Worm (Caenorhabditis elegans): ENCODE measurements around the gene gspd-1.

Gene gspd-1

ce11 chrIV:11311484-11311883 is 5.7 kb upstream of the gspd-1 start:
- peak; percentile 38 for TF ChIP-seq lin-32 (GFP tag; optimal IDR thresholded peaks at IDR 0.05)
- no peak for TF ChIP-seq ceh-39 (tag; optimal IDR thresholded peaks at IDR 0.05)
- TF ChIP-seq mep-1 (tag; optimal IDR thresholded peaks at IDR 0.05) = no peak
- TF ChIP-seq sptf-1 (tag; optimal IDR thresholded peaks at IDR 0.05) = peak; percentile 21

DNA sequence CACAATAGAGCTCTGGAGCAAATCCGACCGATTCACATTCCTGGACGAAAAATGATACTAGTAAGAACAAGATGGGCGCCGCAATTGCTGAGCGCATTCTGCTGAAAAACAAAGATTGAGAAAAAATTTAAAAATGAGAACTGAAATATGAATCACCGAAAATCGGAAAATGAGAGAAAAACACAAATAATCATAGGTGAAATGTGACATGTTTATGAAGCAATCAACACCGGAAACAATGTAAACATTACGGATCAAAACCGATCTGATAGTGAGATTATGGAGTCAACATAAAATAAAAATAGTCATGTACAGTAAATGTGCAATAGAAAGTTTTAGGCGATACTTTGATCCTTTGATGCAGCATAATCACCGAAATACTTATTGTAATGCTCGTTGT is 3.3 kb upstream of the gspd-1 start, which contains the start of gene dnj-2:
Gene dnj-2, minus strand, starts transcription at position 101 of the 400 bp plus-strand sequence.
- no peak for TF ChIP-seq ztf-11 (tag; optimal IDR thresholded peaks at IDR 0.05)
- no peak for TF ChIP-seq elt-1 (tag; optimal IDR thresholded peaks at IDR 0.05; ENCODE audit: borderline replicate concordance, insufficient read depth)
- no peak for TF ChIP-seq ceh-83 (GFP tag; optimal IDR thresholded peaks at IDR 0.05)
- TF ChIP-seq ham-2 (GFP tag; optimal IDR thresholded peaks at IDR 0.05) = no peak
- TF ChIP-seq blmp-1 (tag; optimal IDR thresholded peaks at IDR 0.05) = no peak
- no peak for TF ChIP-seq sem-2 (GFP tag; optimal IDR thresholded peaks at IDR 0.05)
- no peak for TF ChIP-seq ceh-43 (GFP tag; optimal IDR thresholded peaks at IDR 0.05)

DNA sequence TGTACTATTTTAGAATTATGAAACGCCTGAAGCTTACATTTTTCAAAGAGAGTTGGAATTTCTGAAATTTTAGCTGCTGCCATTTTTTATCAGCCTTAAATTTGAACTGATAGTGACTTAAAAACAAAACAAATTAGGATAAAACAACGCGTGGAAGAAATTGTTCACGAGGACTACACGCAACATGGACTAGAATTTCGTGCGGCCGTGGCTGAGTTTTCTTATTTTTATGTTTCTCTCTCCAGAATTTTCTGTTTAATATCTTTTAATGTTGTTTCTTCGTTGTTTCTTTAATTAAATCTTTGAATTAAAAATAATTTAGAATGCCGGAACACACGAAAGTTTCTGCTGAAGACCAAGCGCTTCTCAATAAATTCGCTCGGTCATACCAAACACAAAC is 2.3 kb upstream of the gspd-1 start, which contains the start of the genes B0035.3, B0035.22 and pfd-4:
Gene B0035.3, minus strand, starts transcription at position 114 of the 400 bp plus-strand sequence.
Gene B0035.22, plus strand, starts transcription at position 269 of the 400 bp plus-strand sequence.
Gene pfd-4, plus strand, starts transcription at position 323 of the 400 bp plus-strand sequence.
- TF ChIP-seq mab-5 (tag; optimal IDR thresholded peaks at IDR 0.05) (no peak), ces-1 (GFP tag; optimal IDR thresholded peaks at IDR 0.05) (peak; percentile 39)

DNA sequence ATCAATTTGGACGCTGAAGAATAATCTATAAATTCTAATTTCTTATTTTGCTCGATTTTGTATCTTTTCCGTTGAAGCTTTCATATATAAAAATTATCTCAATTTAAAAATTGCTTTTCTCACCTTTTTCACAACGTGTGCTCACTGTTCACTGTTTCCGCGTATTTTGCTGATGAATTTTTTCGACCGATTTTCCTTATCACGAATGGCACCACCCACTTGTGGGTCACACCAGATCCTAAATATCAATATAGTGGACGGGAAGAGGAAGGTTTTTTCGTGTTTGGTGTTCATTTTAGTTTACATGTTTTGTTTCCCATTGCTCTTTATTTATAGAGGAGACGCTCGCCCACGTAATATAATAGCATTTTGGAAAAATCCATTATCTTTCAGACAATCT is 1.5 kb upstream of the gspd-1 start:
- no peak for TF ChIP-seq hlh-1 (tag; optimal IDR thresholded peaks at IDR 0.05)
- no peak for TF ChIP-seq lsy-2 (tag; optimal IDR thresholded peaks at IDR 0.05)

- no peak for TF ChIP-seq elt-1 (tag; optimal IDR thresholded peaks at IDR 0.05; ENCODE audit: borderline replicate concordance, insufficient read depth)
- TF ChIP-seq flh-1 (GFP tag; optimal IDR thresholded peaks at IDR 0.05) = no peak
- no peak for TF ChIP-seq elt-3 (tag; optimal IDR thresholded peaks at IDR 0.05)
- TF ChIP-seq nhr-237 (tag; optimal IDR thresholded peaks at IDR 0.05) = no peak
- no peak for TF ChIP-seq ztf-11 (tag; optimal IDR thresholded peaks at IDR 0.05)
- TF ChIP-seq pha-4 (tag; optimal IDR thresholded peaks at IDR 0.05) = no peak
- TF ChIP-seq bed-3 (GFP tag; optimal IDR thresholded peaks at IDR 0.05) = no peak
- no peak for TF ChIP-seq hlh-1 (tag; optimal IDR thresholded peaks at IDR 0.05)
- no peak for TF ChIP-seq nhr-28 (tag; optimal IDR thresholded peaks at IDR 0.05)
- no peak for TF ChIP-seq ham-2 (GFP tag; optimal IDR thresholded peaks at IDR 0.05)
- no peak for TF ChIP-seq sptf-1 (tag; optimal IDR thresholded peaks at IDR 0.05)
- no peak for TF ChIP-seq nhr-2 (tag; optimal IDR thresholded peaks at IDR 0.05)
- TF ChIP-seq lin-32 (GFP tag; optimal IDR thresholded peaks at IDR 0.05) = no peak
- no peak for TF ChIP-seq ceh-43 (GFP tag; optimal IDR thresholded peaks at IDR 0.05)
- TF ChIP-seq ceh-39 (tag; optimal IDR thresholded peaks at IDR 0.05) = no peak
- no peak for TF ChIP-seq lin-13 (tag; optimal IDR thresholded peaks at IDR 0.05)
Observed at ce11 chrIV:11316106-11316505, 1.1 kb upstream of the gspd-1 start.

DNA sequence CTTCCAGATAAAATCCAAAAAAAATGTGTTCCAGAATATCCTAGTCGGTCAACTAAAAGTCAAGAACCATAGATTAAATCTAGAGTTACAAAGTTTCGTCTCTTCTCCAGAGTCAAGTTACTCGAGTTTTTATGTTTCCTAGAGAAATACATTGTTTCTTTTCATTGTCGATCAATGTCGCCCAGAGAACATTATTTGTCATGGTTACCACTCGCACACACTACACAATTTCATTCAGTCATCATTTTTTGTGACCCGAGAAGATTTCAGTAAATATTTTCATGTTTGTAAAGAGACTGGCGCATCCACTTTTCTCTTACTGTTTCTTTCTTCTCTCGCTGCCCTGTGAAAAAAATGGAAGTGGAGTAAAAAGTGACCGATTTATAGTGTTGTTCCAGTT is 579 bp upstream of the gspd-1 start:
- TF ChIP-seq lsy-2 (tag; optimal IDR thresholded peaks at IDR 0.05) (no peak), ceh-83 (GFP tag; optimal IDR thresholded peaks at IDR 0.05) (no peak), sptf-1 (tag; optimal IDR thresholded peaks at IDR 0.05) (no peak), ztf-11 (tag; optimal IDR thresholded peaks at IDR 0.05) (no peak), flh-1 (GFP tag; optimal IDR thresholded peaks at IDR 0.05) (no peak), unc-120 (tag; optimal IDR thresholded peaks at IDR 0.05; ENCODE audit: poor library complexity, severe bottlenecking) (no peak)

ce11 chrIV:11319884-11320362 is 2.7 kb downstream of the gspd-1 start, which contains the start of gene B0035.18:
TSS of gene B0035.18 (plus strand) at chrIV:11320312.
- no peak for TF ChIP-seq nhr-12 (tag; optimal IDR thresholded peaks at IDR 0.05)
- no peak for TF ChIP-seq zip-8 (tag; optimal IDR thresholded peaks at IDR 0.05)
- TF ChIP-seq ceh-43 (GFP tag; optimal IDR thresholded peaks at IDR 0.05) = no peak
- no peak for TF ChIP-seq nhr-76 (tag; optimal IDR thresholded peaks at IDR 0.05)
- no peak for TF ChIP-seq unc-39 (tag; optimal IDR thresholded peaks at IDR 0.05)
- TF ChIP-seq unc-120 (tag; optimal IDR thresholded peaks at IDR 0.05; ENCODE audit: poor library complexity, severe bottlenecking) = no peak
- no peak for TF ChIP-seq nhr-2 (tag; optimal IDR thresholded peaks at IDR 0.05)
- TF ChIP-seq mep-1 (tag; optimal IDR thresholded peaks at IDR 0.05) = no peak
- TF ChIP-seq sptf-1 (tag; optimal IDR thresholded peaks at IDR 0.05) = no peak
- no peak for TF ChIP-seq lsy-2 (tag; optimal IDR thresholded peaks at IDR 0.05)
- TF ChIP-seq drap-1 (GFP tag; optimal IDR thresholded peaks at IDR 0.05) = no peak
- TF ChIP-seq blmp-1 (tag; optimal IDR thresholded peaks at IDR 0.05) = no peak
- no peak for TF ChIP-seq lin-32 (GFP tag; optimal IDR thresholded peaks at IDR 0.05)
- TF ChIP-seq unc-62 (GFP tag; optimal IDR thresholded peaks at IDR 0.05) = no peak
- TF ChIP-seq hlh-1 (tag; optimal IDR thresholded peaks at IDR 0.05) = no peak
- no peak for TF ChIP-seq elt-3 (tag; optimal IDR thresholded peaks at IDR 0.05)
- TF ChIP-seq sem-2 (GFP tag; optimal IDR thresholded peaks at IDR 0.05) = no peak
- TF ChIP-seq tbx-8 (GFP tag; optimal IDR thresholded peaks at IDR 0.05) = no peak
